Fruit fly (Drosophila melanogaster) whole organism, embryonic: ENCODE measurements around the gene CG31683.

Source experiments
- CG10321 ChIP-seq: fragments of 200-800 bp; sonication (Bioruptor generic); IDR thresholded peaks from 2 replicates; pipeline ENCODE4 v1.3.6; 2022; ENCODE audit warnings: missing biosample characterization, missing genetic modification characterization
- CG13775 ChIP-seq: fragments of 200-800 bp; sonication (Bioruptor generic); optimal IDR thresholded peaks from 3 replicates; lab custom pipeline; 2017; ENCODE audit warnings: missing biosample characterization, mild to moderate bottlenecking, missing genetic modification characterization
- Doc2 ChIP-seq: fragments of 200-800 bp; sonication (Bioruptor generic); IDR thresholded peaks from 2 replicates; pipeline ENCODE4 v1.3.6; 2022; ENCODE audit warnings: missing biosample characterization, missing genetic modification characterization
- Kr ChIP-seq: fragments of 200-800 bp; sonication (Bioruptor generic); optimal IDR thresholded peaks from 2 replicates; lab custom pipeline; 2017; ENCODE audit warnings: missing biosample characterization, mild to moderate bottlenecking, missing genetic modification characterization
- ara ChIP-seq: fragments of 200-800 bp; sonication (Bioruptor generic); IDR thresholded peaks from 2 replicates; pipeline ENCODE4 v1.3.6; 2022; ENCODE audit warnings: missing biosample characterization, missing genetic modification characterization
- chm ChIP-seq: fragments of 200-800 bp; sonication (Bioruptor generic); IDR thresholded peaks from 2 replicates; pipeline ENCODE4 v1.3.6; 2022; ENCODE audit warnings: missing biosample characterization, missing genetic modification characterization
- chn ChIP-seq: fragments of 200-800 bp; sonication (Bioruptor generic); optimal IDR thresholded peaks from 2 replicates; lab custom pipeline; 2016; ENCODE audit warnings: missing biosample characterization, missing genetic modification characterization
- inv ChIP-seq: fragments of 200-800 bp; sonication (Bioruptor generic); IDR thresholded peaks from 2 replicates; pipeline ENCODE4 v1.3.6; 2022; ENCODE audit warnings: missing biosample characterization, missing genetic modification characterization; ENCODE audit not compliant: partially characterized antibody
- zen ChIP-seq: fragments of 200-800 bp; sonication (Bioruptor generic); optimal IDR thresholded peaks from 3 replicates; lab custom pipeline; 2018; ENCODE audit warnings: missing biosample characterization, mild to moderate bottlenecking, missing genetic modification characterization, moderate library complexity

dm6 chr2L:20399239-20399638 lies 50.5 kb downstream of the CG31683 start:
- TF ChIP-seq CG10321 (GFP tag; lab: Robert Waterston, UW): no peak
- no peak for TF ChIP-seq inv (GFP tag; lab: Robert Waterston, UW)
- TF ChIP-seq chm (GFP tag; lab: Robert Waterston, UW): no peak
- no peak for TF ChIP-seq chn
- no peak for TF ChIP-seq Kr
- no peak for TF ChIP-seq Doc2 (GFP tag; lab: Robert Waterston, UW)
- no peak for TF ChIP-seq CG13775
- TF ChIP-seq zen (tag; lab: Kevin White, UChicago): no peak
- TF ChIP-seq ara: no peak
